Fruit fly (Drosophila melanogaster): ENCODE results near the gene mRpL38.

dm6 chrX:14260863-14261262 is 34.8 kb downstream of the mRpL38 start, which contains the start of the genes CG46317 and Tat:
- TF ChIP-seq insv (optimal IDR thresholded peaks at IDR 0.05) (no peak), Myc (optimal IDR thresholded peaks at IDR 0.05) (no peak)
